Worm (Caenorhabditis elegans) whole organism, young adult: ENCODE measurements around the gene srh-240.

Experiments used
- D2030.7 ChIP-seq: fragments of 200-800 bp; sonication (Bioruptor generic); IDR thresholded peaks from 2 replicates; pipeline ENCODE4 v1.3.6; 2022; ENCODE audit warnings: missing genetic modification reagents, missing genetic modification characterization, missing compliant biosample characterization
- Y53F4B.3 ChIP-seq: fragments of 200-800 bp; sonication (Bioruptor generic); IDR thresholded peaks from 2 replicates; pipeline ENCODE4 v1.3.6; 2022; ENCODE audit warnings: missing genetic modification reagents, missing genetic modification characterization, missing compliant biosample characterization
- chd-7 ChIP-seq: sonication (generic microtip); optimal IDR thresholded peaks from 2 replicates; lab custom pipeline; 2016; ENCODE audit warnings: mild to moderate bottlenecking, missing genetic modification characterization, moderate library complexity, missing compliant biosample characterization
- efl-1 ChIP-seq: fragments of 150-350 bp; optimal IDR thresholded peaks from 2 replicates; lab custom pipeline; 2014; ENCODE audit warnings: missing biosample characterization, missing genetic modification reagents, missing genetic modification characterization
- let-607 ChIP-seq, 2 experiments: fragments of 200-800 bp in 1 of 2; sonication (Bioruptor generic) in 1 of 2; sonication (generic microtip) in 1 of 2; optimal IDR thresholded peaks; 2 replicates each; lab custom pipeline; 2016 to 2018; ENCODE audit warnings: mild to moderate bottlenecking in 2 of 2, missing compliant biosample characterization in 2 of 2, missing genetic modification characterization in 2 of 2, moderate library complexity in 2 of 2, missing genotype in 1 of 2
- lsy-27 ChIP-seq: sonication (generic microtip); optimal IDR thresholded peaks from 2 replicates; lab custom pipeline; 2017; ENCODE audit warnings: missing genetic modification characterization, mild to moderate bottlenecking, missing compliant biosample characterization, antibody characterized with exemption, missing genotype, borderline replicate concordance; ENCODE audit not compliant: insufficient read depth
- madf-8 ChIP-seq: fragments of 200-800 bp; sonication (Bioruptor generic); conservative IDR thresholded peaks from 2 replicates; pipeline ENCODE4 v1.3.6; 2022; ENCODE audit warnings: missing genetic modification reagents, missing genetic modification characterization, missing compliant biosample characterization

DNA sequence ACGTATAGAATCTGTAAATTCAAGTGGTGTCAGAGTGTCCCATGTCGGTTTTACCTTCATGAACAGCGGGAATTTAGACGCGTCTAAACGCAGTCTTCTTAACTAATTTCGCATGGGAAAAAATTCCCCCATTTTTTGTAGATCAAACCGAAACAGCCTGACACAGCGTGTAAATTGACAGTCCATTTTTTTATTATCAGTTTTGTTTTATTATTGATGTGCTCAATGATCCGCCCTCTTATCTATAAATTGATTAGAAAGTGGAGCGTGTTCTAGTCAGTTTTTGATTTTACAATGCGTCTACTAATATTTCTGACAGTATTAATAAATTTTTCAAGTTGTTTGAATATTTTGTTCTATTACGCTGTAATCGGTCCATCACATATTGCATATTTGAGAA, 15.9 kb upstream of the srh-240 start, which contains the start of gene ugt-53:
- TF ChIP-seq madf-8 (GFP tag; lab: Robert Waterston, UW) (no peak), Y53F4B.3 (GFP tag; lab: Robert Waterston, UW) (no peak), efl-1 (GFP tag; lab: Kevin White, UChicago) (no peak), lsy-27 (tag; lab: Kevin White, UChicago) (no peak), chd-7 (tag; lab: Kevin White, UChicago) (no peak), D2030.7 (GFP tag; lab: Robert Waterston, UW) (no peak), let-607 (tag; optimal IDR thresholded peaks at IDR 0.05; lab: Kevin White, UChicago) (no peak)
